Fruit fly (Drosophila melanogaster): ENCODE measurements around the gene CG6418.

DNA sequence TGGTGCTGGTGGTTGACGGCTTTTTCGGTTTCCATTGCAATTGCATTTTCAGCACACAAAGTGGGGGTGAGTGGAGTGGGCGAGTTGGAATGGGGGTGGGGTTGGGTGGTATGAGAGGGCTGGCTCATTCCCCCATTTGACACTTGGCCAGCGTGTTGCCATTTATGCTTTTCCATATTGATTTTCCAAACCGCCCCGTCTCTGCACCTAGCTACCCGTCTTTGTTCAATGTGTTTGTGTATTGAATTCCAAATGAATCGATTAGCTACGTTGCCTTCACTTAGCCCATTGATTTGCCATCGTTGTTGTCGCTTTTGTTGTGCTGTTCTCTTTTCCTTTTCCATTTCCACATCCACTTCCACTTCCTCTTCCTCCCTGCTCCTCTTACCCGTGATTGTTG is 35.2 kb downstream of the CG6418 start:
- TF ChIP-seq EcR (GFP tag; optimal IDR thresholded peaks at IDR 0.05) (no peak), CG32121 (GFP tag; IDR thresholded peaks at IDR 0.05) (no peak), rn (GFP tag; IDR thresholded peaks at IDR 0.05) (no peak), D1 (tag; optimal IDR thresholded peaks at IDR 0.05) (no peak), CG12605 (GFP tag; IDR thresholded peaks at IDR 0.05) (no peak), CG9948 (tag; optimal IDR thresholded peaks at IDR 0.05) (no peak), Snoo (tag; optimal IDR thresholded peaks at IDR 0.05) (no peak)
